Fruit fly (Drosophila melanogaster) whole organism, embryonic: ENCODE data around the gene CG5021.
A peak's percentile ranks its signal among the peaks of the same experiment; 100 is the strongest.

Experiments
- Asciz ChIP-seq: fragments of 200-800 bp; sonication (Bioruptor generic); optimal IDR thresholded peaks from 2 replicates; lab custom pipeline; 2017; ENCODE audit warnings: missing biosample characterization, mild to moderate bottlenecking, missing genetic modification characterization, missing genetic modification reagents
- Atf3 ChIP-seq: fragments of 200-800 bp; sonication (Bioruptor generic); optimal IDR thresholded peaks from 3 replicates; lab custom pipeline; 2016; ENCODE audit warnings: missing biosample characterization, missing genetic modification characterization
- B-H1 ChIP-seq: fragments of 200-800 bp; sonication (Bioruptor generic); IDR thresholded peaks from 3 replicates; pipeline ENCODE4 v1.3.6; 2022; ENCODE audit warnings: missing biosample characterization, missing genetic modification characterization
- Bdp1 ChIP-seq: fragments of 200-800 bp; sonication (Bioruptor generic); optimal IDR thresholded peaks from 3 replicates; lab custom pipeline; 2016; ENCODE audit warnings: missing biosample characterization, missing genetic modification characterization
- CG10959 ChIP-seq: fragments of 200-800 bp; sonication (Bioruptor generic); IDR thresholded peaks from 2 replicates; pipeline ENCODE4 v1.3.6; 2022; ENCODE audit warnings: missing biosample characterization, missing genetic modification characterization
- CG11085 ChIP-seq: fragments of 200-800 bp; sonication (Bioruptor generic); IDR thresholded peaks from 2 replicates; pipeline ENCODE4 v1.3.6; 2022; ENCODE audit warnings: missing biosample characterization, missing genetic modification characterization
- CG11456 ChIP-seq: fragments of 200-800 bp; sonication (Bioruptor generic); IDR thresholded peaks from 3 replicates; pipeline ENCODE4 v1.3.6; 2022; ENCODE audit warnings: missing biosample characterization, missing genetic modification characterization
- CG12071 ChIP-seq: fragments of 200-800 bp; sonication (Bioruptor generic); optimal IDR thresholded peaks from 3 replicates; lab custom pipeline; 2018; ENCODE audit warnings: missing biosample characterization, mild to moderate bottlenecking, missing genetic modification characterization
- CG12942 ChIP-seq: fragments of 200-800 bp; sonication (Bioruptor generic); optimal IDR thresholded peaks from 3 replicates; lab custom pipeline; 2016; ENCODE audit warnings: missing biosample characterization, missing genetic modification characterization
- CG13424 ChIP-seq: fragments of 200-800 bp; sonication (Bioruptor generic); optimal IDR thresholded peaks from 2 replicates; lab custom pipeline; 2019; ENCODE audit warnings: missing biosample characterization, mild to moderate bottlenecking, missing genetic modification characterization, moderate library complexity
- CG13775 ChIP-seq: fragments of 200-800 bp; sonication (Bioruptor generic); optimal IDR thresholded peaks from 3 replicates; lab custom pipeline; 2017; ENCODE audit warnings: missing biosample characterization, mild to moderate bottlenecking, missing genetic modification characterization
- CG1529 ChIP-seq: fragments of 200-800 bp; sonication (Bioruptor generic); optimal IDR thresholded peaks from 3 replicates; lab custom pipeline; 2018; ENCODE audit warnings: missing biosample characterization, missing genetic modification characterization
- CG15479 ChIP-seq: fragments of 200-800 bp; sonication (Bioruptor generic); optimal IDR thresholded peaks from 3 replicates; lab custom pipeline; 2019; ENCODE audit warnings: missing biosample characterization, mild to moderate bottlenecking, missing genetic modification characterization, moderate library complexity
- CG16813 ChIP-seq: fragments of 200-800 bp; sonication (Bioruptor generic); IDR thresholded peaks from 3 replicates; pipeline ENCODE4 v1.3.6; 2022; ENCODE audit warnings: missing biosample characterization, missing genetic modification characterization; ENCODE audit not compliant: partially characterized antibody
- CG3065 ChIP-seq: fragments of 200-800 bp; sonication (Bioruptor generic); optimal IDR thresholded peaks from 2 replicates; lab custom pipeline; 2016; ENCODE audit warnings: missing biosample characterization, missing genetic modification characterization
- CG31441 ChIP-seq: fragments of 200-800 bp; sonication (Bioruptor generic); IDR thresholded peaks from 2 replicates; pipeline ENCODE4 v1.3.6; 2022; ENCODE audit warnings: missing biosample characterization, missing genetic modification characterization
- CG34376 ChIP-seq: fragments of 200-800 bp; sonication (Bioruptor generic); optimal IDR thresholded peaks from 2 replicates; lab custom pipeline; 2018; ENCODE audit warnings: missing biosample characterization, mild to moderate bottlenecking, missing genetic modification characterization
- CG3726 ChIP-seq: fragments of 200-800 bp; sonication (Bioruptor generic); IDR thresholded peaks from 3 replicates; pipeline ENCODE4, ENCODE4 v1.3.6; 2022; ENCODE audit warnings: missing biosample characterization, missing genetic modification characterization
- CG4360 ChIP-seq: fragments of 200-800 bp; sonication (Bioruptor generic); IDR thresholded peaks from 2 replicates; pipeline ENCODE4 v1.3.6; 2022; ENCODE audit warnings: missing biosample characterization, missing genetic modification characterization
- CG6683 ChIP-seq: fragments of 200-800 bp; sonication (Bioruptor generic); optimal IDR thresholded peaks from 2 replicates; lab custom pipeline; 2017; ENCODE audit warnings: missing biosample characterization, mild to moderate bottlenecking, missing genetic modification characterization, missing genetic modification reagents
- CG6791 ChIP-seq: fragments of 200-800 bp; sonication (Bioruptor generic); IDR thresholded peaks from 3 replicates; pipeline ENCODE4 v1.3.6; 2022; ENCODE audit warnings: missing biosample characterization, missing genetic modification characterization; ENCODE audit not compliant: partially characterized antibody
- CG9609 ChIP-seq: fragments of 200-800 bp; sonication (Bioruptor generic); optimal IDR thresholded peaks from 3 replicates; lab custom pipeline; 2016; ENCODE audit warnings: missing biosample characterization, missing genetic modification characterization
- CTCF ChIP-seq: fragments of 200-800 bp; sonication (Bioruptor generic); optimal IDR thresholded peaks from 2 replicates; lab custom pipeline; 2017; ENCODE audit warnings: missing biosample characterization, mild to moderate bottlenecking, missing genetic modification characterization, moderate library complexity
- Camta ChIP-seq: fragments of 200-800 bp; sonication (Bioruptor generic); optimal IDR thresholded peaks from 2 replicates; lab custom pipeline; 2016; ENCODE audit warnings: missing biosample characterization, missing genetic modification characterization
- Ets65A ChIP-seq: fragments of 200-800 bp; sonication (Bioruptor generic); peaks from one replicate; lab custom pipeline; 2016; ENCODE audit warnings: missing biosample characterization, missing genetic modification characterization
- Hand ChIP-seq: fragments of 200-800 bp; sonication (Bioruptor generic); optimal IDR thresholded peaks from 2 replicates; lab custom pipeline; 2017; ENCODE audit warnings: mild to moderate bottlenecking, missing biosample characterization, missing genetic modification reagents, missing genetic modification characterization
- HmgZ ChIP-seq: fragments of 200-800 bp; sonication (Bioruptor generic); optimal IDR thresholded peaks from 2 replicates; lab custom pipeline; 2018; ENCODE audit warnings: missing biosample characterization, mild to moderate bottlenecking, missing genetic modification characterization
- Hmx ChIP-seq: fragments of 200-800 bp; sonication (Bioruptor generic); optimal IDR thresholded peaks from 2 replicates; lab custom pipeline; 2016; ENCODE audit warnings: missing biosample characterization, missing genetic modification characterization
- Kr ChIP-seq: fragments of 200-800 bp; sonication (Bioruptor generic); optimal IDR thresholded peaks from 2 replicates; lab custom pipeline; 2017; ENCODE audit warnings: missing biosample characterization, mild to moderate bottlenecking, missing genetic modification characterization
- Lim3 ChIP-seq: fragments of 200-800 bp; sonication (Bioruptor generic); IDR thresholded peaks from 2 replicates; pipeline ENCODE4 v1.3.6; 2022; ENCODE audit warnings: missing biosample characterization, missing genetic modification characterization
- MBD-R2 ChIP-seq: fragments of 200-800 bp; sonication (Bioruptor generic); IDR thresholded peaks from 2 replicates; pipeline ENCODE4 v1.3.6; 2022; ENCODE audit warnings: missing biosample characterization, missing genetic modification characterization
- Mad ChIP-seq: fragments of 200-800 bp; sonication (Bioruptor generic); optimal IDR thresholded peaks from 2 replicates; lab custom pipeline; 2016; ENCODE audit warnings: missing biosample characterization, missing genetic modification characterization
- NK7.1 ChIP-seq: fragments of 200-800 bp; sonication (Bioruptor generic); optimal IDR thresholded peaks from 3 replicates; lab custom pipeline; 2016; ENCODE audit warnings: missing biosample characterization, missing genetic modification characterization
- Optix ChIP-seq: fragments of 200-800 bp; sonication (Bioruptor generic); IDR thresholded peaks from 3 replicates; pipeline ENCODE4 v1.3.6; 2022; ENCODE audit warnings: missing biosample characterization, missing genetic modification characterization
- Scr ChIP-seq: fragments of 200-800 bp; sonication (Bioruptor generic); IDR thresholded peaks from 2 replicates; pipeline ENCODE4 v1.3.6; 2022; ENCODE audit warnings: missing biosample characterization, missing genetic modification characterization; ENCODE audit not compliant: partially characterized antibody
- Six4 ChIP-seq: fragments of 200-800 bp; sonication (Bioruptor generic); optimal IDR thresholded peaks from 2 replicates; lab custom pipeline; 2016; ENCODE audit warnings: missing biosample characterization, missing genetic modification characterization
- Sry-β ChIP-seq: fragments of 200-800 bp; sonication (Bioruptor generic); optimal IDR thresholded peaks from 2 replicates; lab custom pipeline; 2018; ENCODE audit warnings: missing biosample characterization, mild to moderate bottlenecking, missing genetic modification characterization, moderate library complexity
- Stat92E ChIP-seq, 3 experiments: fragments of >200 bp in 2 of 3; fragments of 200-800 bp in 1 of 3; sonication (Bioruptor generic) in 1 of 3; optimal IDR thresholded peaks; 2 replicates each; lab custom pipeline; 2017 to 2019; ENCODE audit warnings: missing biosample characterization in 3 of 3, missing genetic modification characterization in 3 of 3, mild to moderate bottlenecking in 1 of 3, moderate library complexity in 1 of 3
- abd-A ChIP-seq: fragments of 200-800 bp; sonication (Bioruptor generic); optimal IDR thresholded peaks from 3 replicates; lab custom pipeline; 2019; ENCODE audit warnings: missing biosample characterization, mild to moderate bottlenecking, missing genetic modification characterization, moderate library complexity
- bbx ChIP-seq: fragments of 200-800 bp; sonication (Bioruptor generic); IDR thresholded peaks from 2 replicates; pipeline ENCODE4 v1.3.6; 2022; ENCODE audit warnings: missing biosample characterization, missing genetic modification characterization; ENCODE audit not compliant: partially characterized antibody
- bigmax ChIP-seq: fragments of 200-800 bp; sonication (Bioruptor generic); optimal IDR thresholded peaks from 2 replicates; lab custom pipeline; 2018; ENCODE audit warnings: missing biosample characterization, mild to moderate bottlenecking, missing genetic modification characterization
- chif ChIP-seq, 2 experiments: fragments of 200-800 bp; sonication (Bioruptor generic); optimal IDR thresholded peaks; 3 replicates each; lab custom pipeline; 2016; ENCODE audit warnings: missing biosample characterization in 2 of 2, missing genetic modification characterization in 2 of 2
- dan ChIP-seq: fragments of 200-800 bp; sonication (Bioruptor generic); IDR thresholded peaks from 2 replicates; pipeline ENCODE4 v1.3.6; 2022; ENCODE audit warnings: missing biosample characterization, missing genetic modification characterization
- dimm ChIP-seq: fragments of 200-800 bp; sonication (Bioruptor generic); IDR thresholded peaks from 2 replicates; pipeline ENCODE4 v1.3.6; 2022; ENCODE audit warnings: missing biosample characterization, missing genetic modification characterization
- esg ChIP-seq: fragments of 200-800 bp; sonication (Bioruptor generic); conservative IDR thresholded peaks from 2 replicates; pipeline ENCODE4 v1.3.6; 2022; ENCODE audit warnings: missing biosample characterization, missing genetic modification characterization
- gce ChIP-seq: fragments of 200-800 bp; sonication (Bioruptor generic); IDR thresholded peaks from 3 replicates; pipeline ENCODE4 v1.3.6; 2022; ENCODE audit warnings: missing biosample characterization, missing genetic modification characterization
- org-1 ChIP-seq: fragments of 200-800 bp; sonication (Bioruptor generic); optimal IDR thresholded peaks from 2 replicates; lab custom pipeline; 2017; ENCODE audit warnings: missing biosample characterization, missing genetic modification characterization
- repo ChIP-seq: fragments of 200-800 bp; sonication (Bioruptor generic); optimal IDR thresholded peaks from 2 replicates; lab custom pipeline; 2016; ENCODE audit warnings: missing biosample characterization, missing genetic modification characterization
- row ChIP-seq: fragments of 200-800 bp; sonication (Bioruptor generic); IDR thresholded peaks from 3 replicates; pipeline ENCODE4 v1.3.6; 2022; ENCODE audit warnings: missing biosample characterization, missing genetic modification characterization
- sqz ChIP-seq: fragments of 200-800 bp; sonication (Bioruptor generic); optimal IDR thresholded peaks from 3 replicates; lab custom pipeline; 2018; ENCODE audit warnings: missing biosample characterization, mild to moderate bottlenecking, missing genetic modification characterization
- stwl ChIP-seq: fragments of 200-800 bp; sonication (Bioruptor generic); optimal IDR thresholded peaks from 3 replicates; lab custom pipeline; 2018; ENCODE audit warnings: missing biosample characterization, mild to moderate bottlenecking, missing genetic modification characterization, moderate library complexity
- usp ChIP-seq: fragments of >200 bp; optimal IDR thresholded peaks from 2 replicates; lab custom pipeline; 2017; ENCODE audit warnings: missing biosample characterization, missing genetic modification characterization

CG5021 gene

dm6 chr3L:8985848-8986320, 19.3 kb downstream of the CG5021 start, which contains the start of gene Galk (continued):
- TF ChIP-seq Hand (peak; percentile 54), Scr (GFP tag; lab: Robert Waterston, UW) (no peak), stwl (no peak), CG4360 (GFP tag; lab: Robert Waterston, UW) (no peak), MBD-R2 (GFP tag; lab: Robert Waterston, UW) (no peak; the same call in 1 of the 2 replicates), CG3726 (GFP tag; lab: Robert Waterston, UW) (no peak), HmgZ (tag; lab: Kevin White, UChicago) (peak; percentile 77), gce (GFP tag; lab: Robert Waterston, UW) (no peak), CG1529 (GFP tag; lab: Kevin White, UChicago) (peak; percentile 26), Six4 (GFP tag; lab: Kevin White, UChicago) (peak; percentile 18), Atf3 (GFP tag; lab: Kevin White, UChicago) (peak; percentile 5), Mad (GFP tag; lab: Kevin White, UChicago) (no peak), CG34376 (peak; percentile 95), repo (GFP tag; lab: Kevin White, UChicago) (peak; percentile 18), CG31441 (0 out of 2 replicates have a peak, but pooled peaks have one; percentile 27), row (GFP tag; lab: Robert Waterston, UW) (peak; percentile 92), CG10959 (GFP tag; lab: Robert Waterston, UW) (peak; percentile 30; the same call in 1 of the 2 replicates), CG3065 (GFP tag; lab: Kevin White, UChicago) (no peak), Camta (GFP tag; lab: Kevin White, UChicago) (no peak), Lim3 (GFP tag; lab: Robert Waterston, UW) (no peak), org-1 (GFP tag; lab: Kevin White, UChicago) (peak; percentile 16), CG11456 (GFP tag; lab: Robert Waterston, UW) (peak; percentile 90), Hmx (GFP tag; lab: Kevin White, UChicago) (no peak), NK7.1 (no peak), CG6791 (GFP tag; lab: Robert Waterston, UW) (no peak), abd-A (tag; lab: Kevin White, UChicago) (no peak), chif (GFP tag; optimal IDR thresholded peaks at IDR 0.05; lab: Kevin White, UChicago) (peak in 1 of 2 experiments; percentile 4), Asciz (GFP tag; lab: Kevin White, UChicago) (peak; percentile 74), CG12942 (GFP tag; lab: Kevin White, UChicago) (peak; percentile 11), bbx (GFP tag; lab: Robert Waterston, UW) (no peak), CTCF (GFP tag; lab: Kevin White, UChicago) (no peak), Ets65A (no peak), dimm (GFP tag; lab: Robert Waterston, UW) (0 out of 2 replicates have a peak, but pooled peaks have one; percentile 8), CG13424 (tag; lab: Kevin White, UChicago) (peak; percentile 53), usp (no peak), Bdp1 (no peak), CG9609 (GFP tag; lab: Kevin White, UChicago) (peak; percentile 62), Optix (GFP tag; lab: Robert Waterston, UW) (peak; percentile 49; the same call in 1 of the 3 replicates), esg (GFP tag; lab: Robert Waterston, UW) (no peak), dan (GFP tag; lab: Robert Waterston, UW) (no peak), Sry-β (GFP tag; lab: Kevin White, UChicago) (no peak), CG12071 (GFP tag; lab: Kevin White, UChicago) (peak; percentile 72), B-H1 (peak; percentile 58), CG6683 (GFP tag; lab: Kevin White, UChicago) (peak; percentile 7), CG16813 (GFP tag; lab: Robert Waterston, UW) (no peak), CG13775 (GFP tag; lab: Kevin White, UChicago) (no peak), Stat92E (GFP tag; optimal IDR thresholded peaks at IDR 0.05; lab: Kevin White, UChicago) (no peak), CG11085 (peak; percentile 46; the same call in 1 of the 2 replicates), Kr (GFP tag; lab: Kevin White, UChicago) (no peak), bigmax (GFP tag; lab: Kevin White, UChicago) (peak; percentile 58), CG15479 (GFP tag; lab: Kevin White, UChicago) (no peak), sqz (GFP tag; lab: Kevin White, UChicago) (no peak)
